Worm (Caenorhabditis elegans) whole organism, mixed stage, embryonic: ENCODE results near the gene nucb-1.

ENCODE experiments used
- M03D4.4 ChIP-seq: sonication (generic microtip); optimal IDR thresholded peaks from 2 replicates; lab custom pipeline; 2017; ENCODE audit warnings: mild to moderate bottlenecking, missing genetic modification characterization, missing compliant biosample characterization
- bed-3 ChIP-seq: fragments of 200-800 bp; sonication (Bioruptor generic); optimal IDR thresholded peaks from 3 replicates; lab custom pipeline; 2018; ENCODE audit warnings: mild to moderate bottlenecking, missing genetic modification characterization, moderate library complexity, missing compliant biosample characterization
- blmp-1 ChIP-seq: fragments of 150-350 bp; optimal IDR thresholded peaks from 2 replicates; lab custom pipeline; 2014; ENCODE audit warnings: missing biosample characterization, missing genetic modification characterization
- ceh-39 ChIP-seq: fragments of 150-350 bp; optimal IDR thresholded peaks from 2 replicates; lab custom pipeline; 2014; ENCODE audit warnings: missing biosample characterization, missing genetic modification characterization
- ceh-83 ChIP-seq: fragments of 200-800 bp; sonication (Bioruptor generic); optimal IDR thresholded peaks from 2 replicates; lab custom pipeline; 2018; ENCODE audit warnings: mild to moderate bottlenecking, missing genetic modification characterization, missing compliant biosample characterization
- ces-1 ChIP-seq: fragments of 150-350 bp; optimal IDR thresholded peaks from 2 replicates; lab custom pipeline; 2014; ENCODE audit warnings: missing biosample characterization, missing genetic modification reagents, missing genetic modification characterization
- cnd-1 ChIP-seq: fragments of 200-800 bp; sonication (Bioruptor generic); optimal IDR thresholded peaks from 2 replicates; lab custom pipeline; 2018; ENCODE audit warnings: mild to moderate bottlenecking, missing genetic modification characterization, missing compliant biosample characterization
- drap-1 ChIP-seq: fragments of 200-800 bp; sonication (Bioruptor generic); optimal IDR thresholded peaks from 3 replicates; lab custom pipeline; 2018; ENCODE audit warnings: mild to moderate bottlenecking, missing genetic modification characterization, missing compliant biosample characterization
- elt-1 ChIP-seq: sonication (generic microtip); optimal IDR thresholded peaks from 2 replicates; lab custom pipeline; 2017; ENCODE audit warnings: missing genetic modification characterization, mild to moderate bottlenecking, missing compliant biosample characterization, antibody characterized with exemption, moderate library complexity, borderline replicate concordance; ENCODE audit not compliant: insufficient read depth
- elt-3 ChIP-seq: fragments of 150-350 bp; optimal IDR thresholded peaks from 2 replicates; lab custom pipeline; 2014; ENCODE audit warnings: missing biosample characterization, missing genetic modification characterization
- flh-1 ChIP-seq: fragments of 200-800 bp; sonication (Bioruptor generic); optimal IDR thresholded peaks from 2 replicates; lab custom pipeline; 2018; ENCODE audit warnings: mild to moderate bottlenecking, missing genetic modification characterization, moderate library complexity, missing compliant biosample characterization
- ham-2 ChIP-seq: fragments of 200-800 bp; sonication (Bioruptor generic); optimal IDR thresholded peaks from 2 replicates; lab custom pipeline; 2018; ENCODE audit warnings: mild to moderate bottlenecking, missing genetic modification characterization, missing compliant biosample characterization
- hlh-1 ChIP-seq: fragments of 150-350 bp; optimal IDR thresholded peaks from 2 replicates; lab custom pipeline; 2014; ENCODE audit warnings: missing biosample characterization, missing genetic modification reagents, missing genetic modification characterization
- lin-13 ChIP-seq: fragments of 150-350 bp; optimal IDR thresholded peaks from 2 replicates; lab custom pipeline; 2014; ENCODE audit warnings: missing biosample characterization, missing genetic modification characterization
- lin-32 ChIP-seq: fragments of 200-800 bp; sonication (Bioruptor generic); optimal IDR thresholded peaks from 2 replicates; lab custom pipeline; 2018; ENCODE audit warnings: mild to moderate bottlenecking, missing genetic modification characterization, missing compliant biosample characterization
- mep-1 ChIP-seq: fragments of 150-350 bp; optimal IDR thresholded peaks from 2 replicates; lab custom pipeline; 2017; ENCODE audit warnings: missing biosample characterization, missing genetic modification reagents, missing genetic modification characterization, inconsistent platforms
- mls-2 ChIP-seq: sonication (generic microtip); optimal IDR thresholded peaks from 2 replicates; lab custom pipeline; 2016; ENCODE audit warnings: mild to moderate bottlenecking, missing genetic modification characterization, moderate library complexity, missing compliant biosample characterization
- nhr-12 ChIP-seq: fragments of 150-350 bp; optimal IDR thresholded peaks from 2 replicates; lab custom pipeline; 2014; ENCODE audit warnings: missing biosample characterization, missing genetic modification characterization
- nhr-2 ChIP-seq: fragments of 150-350 bp; optimal IDR thresholded peaks from 2 replicates; lab custom pipeline; 2014; ENCODE audit warnings: missing biosample characterization, missing genetic modification characterization
- nhr-28 ChIP-seq: fragments of 150-350 bp; optimal IDR thresholded peaks from 2 replicates; lab custom pipeline; 2014; ENCODE audit warnings: missing biosample characterization, missing genetic modification characterization
- nhr-76 ChIP-seq: sonication (generic microtip); optimal IDR thresholded peaks from 2 replicates; lab custom pipeline; 2017; ENCODE audit warnings: missing biosample characterization, missing genetic modification characterization
- sem-2 ChIP-seq: fragments of 200-800 bp; sonication (Bioruptor generic); optimal IDR thresholded peaks from 2 replicates; lab custom pipeline; 2018; ENCODE audit warnings: mild to moderate bottlenecking, missing genetic modification characterization, missing compliant biosample characterization
- snpc-4 ChIP-seq: fragments of 150-350 bp; optimal IDR thresholded peaks from 2 replicates; lab custom pipeline; 2014; ENCODE audit warnings: missing biosample characterization, missing genetic modification characterization
- tbx-8 ChIP-seq: fragments of 200-800 bp; sonication (Bioruptor generic); optimal IDR thresholded peaks from 2 replicates; lab custom pipeline; 2018; ENCODE audit warnings: mild to moderate bottlenecking, missing genetic modification characterization, moderate library complexity, missing compliant biosample characterization
- unc-39 ChIP-seq: fragments of 150-350 bp; optimal IDR thresholded peaks from 2 replicates; lab custom pipeline; 2014; ENCODE audit warnings: missing biosample characterization, missing genetic modification characterization
- unc-62 ChIP-seq: fragments of 150-350 bp; optimal IDR thresholded peaks from 2 replicates; lab custom pipeline; 2014; ENCODE audit warnings: missing biosample characterization, missing genetic modification reagents, missing genetic modification characterization
- zip-8 ChIP-seq: fragments of 150-350 bp; optimal IDR thresholded peaks from 2 replicates; lab custom pipeline; 2014; ENCODE audit warnings: missing biosample characterization, missing genetic modification characterization

nucb-1 gene

ce11 chrX:10218779-10219178 lies 21.3 kb downstream of the nucb-1 start, which contains the start of gene F44A6.5:
Gene F44A6.5, minus strand, starts transcription at chrX:10218929.
- no peak for TF ChIP-seq flh-1
- no peak for TF ChIP-seq ces-1
- no peak for TF ChIP-seq hlh-1
- TF ChIP-seq elt-1 = no peak
- TF ChIP-seq sem-2 = no peak

- no peak for TF ChIP-seq nhr-76 (tag; lab: Kevin White, UChicago)
- TF ChIP-seq nhr-28 (tag; lab: Kevin White, UChicago) = no peak
- no peak for TF ChIP-seq lin-32 (GFP tag; lab: Kevin White, UChicago)
- no peak for TF ChIP-seq blmp-1 (tag; lab: Kevin White, UChicago)
Observed at ce11 chrX:10219184-10219705, 21.7 kb downstream of the nucb-1 start.

ce11 chrX:10225845-10226244 lies 28.3 kb downstream of the nucb-1 start:
- TF ChIP-seq blmp-1 (tag; lab: Kevin White, UChicago) = no peak
- no peak for TF ChIP-seq elt-3 (tag; lab: Kevin White, UChicago)
- TF ChIP-seq ces-1 = no peak
- TF ChIP-seq ham-2 (GFP tag; lab: Kevin White, UChicago) = no peak
- TF ChIP-seq ceh-83 (GFP tag; lab: Kevin White, UChicago) = no peak
- TF ChIP-seq drap-1 (GFP tag; lab: Kevin White, UChicago) = no peak
- TF ChIP-seq mls-2 (tag; lab: Kevin White, UChicago) = no peak
- no peak for TF ChIP-seq zip-8 (tag; lab: Kevin White, UChicago)
- TF ChIP-seq unc-39 = no peak
- TF ChIP-seq mep-1 (tag; lab: Kevin White, UChicago) = no peak
- TF ChIP-seq M03D4.4 (tag; lab: Kevin White, UChicago) = no peak
- TF ChIP-seq nhr-2 (tag; lab: Kevin White, UChicago) = no peak
- TF ChIP-seq unc-62 = no peak
- no peak for TF ChIP-seq tbx-8 (GFP tag; lab: Kevin White, UChicago)
- no peak for TF ChIP-seq flh-1
- TF ChIP-seq sem-2 = no peak
- TF ChIP-seq ceh-39 (tag; lab: Kevin White, UChicago) = no peak
- TF ChIP-seq nhr-76 (tag; lab: Kevin White, UChicago) = no peak

- no peak for TF ChIP-seq snpc-4 (tag; lab: Kevin White, UChicago)
- TF ChIP-seq elt-1 = peak; percentile 50
Observed at ce11 chrX:10227217-10227616, 29.7 kb downstream of the nucb-1 start.

ce11 chrX:10228094-10228746 lies 30.7 kb downstream of the nucb-1 start, which contains the start of gene C14H10.3:
Gene C14H10.3, minus strand, starts transcription at chrX:10228137.
- peak; percentile 16 for TF ChIP-seq ham-2 (GFP tag; lab: Kevin White, UChicago)
- no peak for TF ChIP-seq zip-8 (tag; lab: Kevin White, UChicago)
- TF ChIP-seq sem-2 = no peak
- peak; percentile 62 for TF ChIP-seq elt-1

- TF ChIP-seq blmp-1 (tag; lab: Kevin White, UChicago) (peak; percentile 82), unc-39 (no peak), ham-2 (GFP tag; lab: Kevin White, UChicago) (no peak), cnd-1 (tag; lab: Kevin White, UChicago) (no peak)
Observed at ce11 chrX:10230872-10231271, 33.4 kb downstream of the nucb-1 start.

- no peak for TF ChIP-seq nhr-12
- TF ChIP-seq ces-1 = peak; percentile 37
Observed at ce11 chrX:10232395-10232794, 34.9 kb downstream of the nucb-1 start.

ce11 chrX:10236844-10237243 lies 39.3 kb downstream of the nucb-1 start, which contains the start of gene zipt-13:
Gene zipt-13, minus strand, starts transcription at chrX:10236944.
- TF ChIP-seq unc-62 = no peak
- no peak for TF ChIP-seq bed-3 (GFP tag; lab: Kevin White, UChicago)
- no peak for TF ChIP-seq lin-13 (tag; lab: Kevin White, UChicago)
- no peak for TF ChIP-seq nhr-12
